Fruit fly (Drosophila melanogaster): ENCODE data around the gene Ucp4B.

Ucp4B gene

dm6 chr2L:5972005-5972404 lies 2.3 kb downstream of the Ucp4B start (continued):
- peak; percentile 2 for TF ChIP-seq CG4820 (GFP tag; optimal IDR thresholded peaks at IDR 0.05)
- no peak for TF ChIP-seq CG6254 (GFP tag; optimal IDR thresholded peaks at IDR 0.05)
- no peak for TF ChIP-seq pan (optimal IDR thresholded peaks at IDR 0.05)
- TF ChIP-seq pan (GFP tag; optimal IDR thresholded peaks at IDR 0.05 in 1 of 2, IDR thresholded peaks at IDR 0.05 in 1 of 2): peak in 1 of 2 experiments; percentile 17
- TF ChIP-seq bcd (GFP tag; optimal IDR thresholded peaks at IDR 0.05): peak; percentile 29
- TF ChIP-seq CG11696 (GFP tag; IDR thresholded peaks at IDR 0.05): peak; percentile 53; the same call in 1 of the 2 replicates
- peak; percentile 21 for TF ChIP-seq CG13775 (GFP tag; optimal IDR thresholded peaks at IDR 0.05)
- TF ChIP-seq CG17359 (tag; optimal IDR thresholded peaks at IDR 0.05): peak; percentile 24
- TF ChIP-seq CG42726 (GFP tag; IDR thresholded peaks at IDR 0.05; ENCODE audit: partially characterized antibody): no peak
- TF ChIP-seq da (GFP tag; optimal IDR thresholded peaks at IDR 0.05): no peak
- TF ChIP-seq CG17328 (GFP tag; IDR thresholded peaks at IDR 0.05): peak; percentile 41; the same call in 1 of the 2 replicates
- TF ChIP-seq HLH3B (GFP tag; IDR thresholded peaks at IDR 0.05): peak; percentile 26; the same call in 1 of the 2 replicates
- peak; percentile 51 for TF ChIP-seq CG10209 (GFP tag; optimal IDR thresholded peaks at IDR 0.05)
- peak; percentile 61 for TF ChIP-seq lbe (GFP tag; optimal IDR thresholded peaks at IDR 0.05)
- peak; percentile 41 for TF ChIP-seq Fer3 (tag; optimal IDR thresholded peaks at IDR 0.05)
- TF ChIP-seq Ptx1 (GFP tag; IDR thresholded peaks at IDR 0.05): peak; percentile 78
- peak; percentile 19 for TF ChIP-seq CG18619 (GFP tag; optimal IDR thresholded peaks at IDR 0.05)
- TF ChIP-seq ro (GFP tag; IDR thresholded peaks at IDR 0.05): no peak
- peak; percentile 22; the same call in 1 of the 2 replicates for TF ChIP-seq danr (GFP tag; IDR thresholded peaks at IDR 0.05)
- TF ChIP-seq Med (GFP tag): peak; percentile 91
- TF ChIP-seq unpg (GFP tag; optimal IDR thresholded peaks at IDR 0.05): peak; percentile 50
- peak; percentile 70 for TF ChIP-seq zfh1 (GFP tag; IDR thresholded peaks at IDR 0.05)
- TF ChIP-seq al (GFP tag; IDR thresholded peaks at IDR 0.05): peak; percentile 56; the same call in 1 of the 2 replicates
- peak; percentile 37 for TF ChIP-seq Oli (tag; optimal IDR thresholded peaks at IDR 0.05)
- TF ChIP-seq sisA (GFP tag; IDR thresholded peaks at IDR 0.05): peak; percentile 52; the same call in 1 of the 2 replicates
- peak; percentile 81 for TF ChIP-seq Rfx (GFP tag; IDR thresholded peaks at IDR 0.05)
- TF ChIP-seq nmo (GFP tag; optimal IDR thresholded peaks at IDR 0.05): peak; percentile 35
- TF ChIP-seq dmrt11E (tag; optimal IDR thresholded peaks at IDR 0.05): peak; percentile 17
- peak; percentile 16 for TF ChIP-seq az2 (GFP tag; optimal IDR thresholded peaks at IDR 0.05)
- TF ChIP-seq CG15073 (GFP tag; optimal IDR thresholded peaks at IDR 0.05): no peak
- TF ChIP-seq CG9797 (GFP tag; optimal IDR thresholded peaks at IDR 0.05): no peak
- TF ChIP-seq cas (GFP tag; IDR thresholded peaks at IDR 0.05): 0 out of 2 replicates have a peak, but pooled peaks have one; percentile 34
- peak; percentile 45; the same call in 1 of the 2 replicates for TF ChIP-seq ranshi (GFP tag; IDR thresholded peaks at IDR 0.05)
- TF ChIP-seq dmrt99B (tag; optimal IDR thresholded peaks at IDR 0.05): peak; percentile 54
- peak; percentile 33; the same call in 1 of the 2 replicates for TF ChIP-seq CG7372 (GFP tag; IDR thresholded peaks at IDR 0.05)
- no peak for TF ChIP-seq ash1 (GFP tag; optimal IDR thresholded peaks at IDR 0.05)
- TF ChIP-seq CG10366 (GFP tag; IDR thresholded peaks at IDR 0.05): peak; percentile 50
- peak; percentile 21 for TF ChIP-seq CG7556 (GFP tag; optimal IDR thresholded peaks at IDR 0.05)
- TF ChIP-seq lab (GFP tag; optimal IDR thresholded peaks at IDR 0.05): peak; percentile 63
- no peak for TF ChIP-seq CG6272 (GFP tag; IDR thresholded peaks at IDR 0.05)
- TF ChIP-seq CG15011 (GFP tag; optimal IDR thresholded peaks at IDR 0.05): no peak
- TF ChIP-seq Taf1 (GFP tag; IDR thresholded peaks at IDR 0.05): peak; percentile 40; the same call in 1 of the 2 replicates
- peak; percentile 50 for TF ChIP-seq ems (GFP tag; optimal IDR thresholded peaks at IDR 0.05)
- no peak for TF ChIP-seq pros (GFP tag; optimal IDR thresholded peaks at IDR 0.05)
- TF ChIP-seq hb (GFP tag; IDR thresholded peaks at IDR 0.05; ENCODE audit: partially characterized antibody): no peak
- TF ChIP-seq CG31441 (GFP tag; IDR thresholded peaks at IDR 0.05): no peak; the same call in none of the 2 replicates
- peak; percentile 36; the same call in 1 of the 3 replicates for TF ChIP-seq H15 (GFP tag; IDR thresholded peaks at IDR 0.05)
- 0 out of 3 replicates have a peak, but pooled peaks have one; percentile 45 for TF ChIP-seq otp (GFP tag; IDR thresholded peaks at IDR 0.05)
- no peak for TF ChIP-seq dm (GFP tag; optimal IDR thresholded peaks at IDR 0.05)
- TF ChIP-seq CG8290 (GFP tag; optimal IDR thresholded peaks at IDR 0.05): no peak
- TF ChIP-seq CG8290 (tag; optimal IDR thresholded peaks at IDR 0.05): peak in 1 of 2 experiments; percentile 60
- no peak for TF ChIP-seq CTCF (GFP tag; optimal IDR thresholded peaks at IDR 0.05)

Measured in whole organism, embryonic.